Fruit fly (Drosophila melanogaster): ENCODE data around the gene CG44002.

The CG44002 gene

DNA sequence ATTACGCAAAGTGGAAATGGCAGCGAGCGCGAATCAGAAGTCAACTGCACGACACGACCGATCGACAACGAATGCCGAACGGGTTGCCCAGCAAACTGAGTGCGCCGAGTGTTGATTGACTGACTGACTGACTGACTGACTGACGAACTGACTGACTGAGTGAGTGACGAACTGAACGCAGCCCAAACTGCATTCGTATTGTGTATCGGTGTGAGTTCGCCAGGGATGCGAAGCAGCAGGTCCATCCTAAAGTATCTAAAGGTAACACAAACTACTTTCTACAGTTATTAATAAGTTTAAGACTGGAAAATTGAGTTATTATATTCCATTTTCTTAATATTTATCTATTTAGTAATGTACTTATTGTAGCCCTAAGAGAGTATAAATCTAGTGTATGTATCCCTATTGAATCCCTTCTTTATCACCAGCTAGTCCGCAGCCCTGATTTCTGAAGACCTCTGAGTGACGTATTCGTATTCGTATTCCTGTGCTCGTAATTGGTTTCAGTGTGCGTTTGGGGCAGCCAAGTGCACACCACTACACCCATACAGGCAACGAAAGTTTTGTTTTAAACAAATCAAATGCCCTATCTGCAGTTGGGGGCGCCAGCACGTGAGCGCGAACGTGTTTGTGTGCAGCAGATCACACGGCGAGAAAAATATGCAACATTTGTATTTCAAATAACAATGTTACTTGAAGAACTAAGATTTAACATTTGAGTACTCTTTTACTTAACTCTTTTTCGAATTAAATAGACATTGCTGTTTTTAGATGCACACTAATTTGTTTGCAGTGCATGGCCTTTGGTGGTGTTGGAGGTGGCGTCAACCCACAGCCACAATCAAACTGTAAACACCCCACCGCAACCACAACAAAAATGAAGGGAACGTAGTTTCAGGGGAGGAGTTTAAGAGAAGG lies 17.9 kb downstream of the CG44002 start (continued):
- TF ChIP-seq CG7987 (GFP tag; optimal IDR thresholded peaks at IDR 0.05) (peak; percentile 87), CG14014 (GFP tag; IDR thresholded peaks at IDR 0.05) (peak; percentile 80), schlank (tag; optimal IDR thresholded peaks at IDR 0.05) (peak; percentile 47), gsb-n (tag; optimal IDR thresholded peaks at IDR 0.05) (peak; percentile 96), hbn (GFP tag; IDR thresholded peaks at IDR 0.05; ENCODE audit: partially characterized antibody) (no peak), CG18476 (GFP tag; optimal IDR thresholded peaks at IDR 0.05) (peak; percentile 90), cas (GFP tag; IDR thresholded peaks at IDR 0.05) (peak; percentile 70), B-H1 (GFP tag; IDR thresholded peaks at IDR 0.05) (peak; percentile 86), corto (GFP tag; optimal IDR thresholded peaks at IDR 0.05) (no peak), Opbp (GFP tag; IDR thresholded peaks at IDR 0.05; ENCODE audit: partially characterized antibody) (no peak), dmrt11E (tag; optimal IDR thresholded peaks at IDR 0.05) (peak; percentile 95), CG9797 (GFP tag; optimal IDR thresholded peaks at IDR 0.05) (peak; percentile 36), BEAF-32 (GFP tag; optimal IDR thresholded peaks at IDR 0.05) (no peak), Ravus (GFP tag; IDR thresholded peaks at IDR 0.05) (peak; percentile 77), twi (tag; optimal IDR thresholded peaks at IDR 0.05) (peak; percentile 91), CG10431 (GFP tag; optimal IDR thresholded peaks at IDR 0.05) (peak; percentile 89), Asciz (GFP tag; optimal IDR thresholded peaks at IDR 0.05) (peak; percentile 91), CG2120 (GFP tag; optimal IDR thresholded peaks at IDR 0.05) (peak; percentile 73), emc (GFP tag; optimal IDR thresholded peaks at IDR 0.05) (peak; percentile 72), CG7963 (GFP tag; IDR thresholded peaks at IDR 0.05; ENCODE audit: partially characterized antibody) (no peak), phol (tag; optimal IDR thresholded peaks at IDR 0.05) (peak; percentile 95), dpn (GFP tag; optimal IDR thresholded peaks at IDR 0.05) (peak; percentile 92 to 95), zf30C (GFP tag; optimal IDR thresholded peaks at IDR 0.05) (peak; percentile 88), gro (GFP tag; optimal IDR thresholded peaks at IDR 0.05) (peak; percentile 73), Fer2 (tag; optimal IDR thresholded peaks at IDR 0.05) (peak; percentile 75), Rfx (GFP tag; IDR thresholded peaks at IDR 0.05) (peak; percentile 82), CG16815 (GFP tag; optimal IDR thresholded peaks at IDR 0.05) (peak; percentile 86), HmgZ (tag; optimal IDR thresholded peaks at IDR 0.05) (peak; percentile 85), CG34224 (GFP tag; IDR thresholded peaks at IDR 0.05; ENCODE audit: partially characterized antibody) (no peak), CG15479 (GFP tag; optimal IDR thresholded peaks at IDR 0.05) (no peak), Usf (GFP tag; optimal IDR thresholded peaks at IDR 0.05) (peak; percentile 66), Fer1 (GFP tag; optimal IDR thresholded peaks at IDR 0.05) (peak; percentile 83), ewg (GFP tag; optimal IDR thresholded peaks at IDR 0.05) (peak; percentile 93), Kr (GFP tag; optimal IDR thresholded peaks at IDR 0.05) (no peak), CG17912 (GFP tag; optimal IDR thresholded peaks at IDR 0.05) (peak; percentile 80), Dref (GFP tag; IDR thresholded peaks at IDR 0.05) (no peak), gce (GFP tag; IDR thresholded peaks at IDR 0.05) (peak; percentile 93), CG32532 (GFP tag; IDR thresholded peaks at IDR 0.05) (peak; percentile 84), CG31441 (GFP tag; IDR thresholded peaks at IDR 0.05) (peak; percentile 97), slp2 (GFP tag; optimal IDR thresholded peaks at IDR 0.05) (peak; percentile 97), CG18011 (GFP tag; optimal IDR thresholded peaks at IDR 0.05) (peak; percentile 29), pum (GFP tag; optimal IDR thresholded peaks at IDR 0.05) (peak; percentile 84), zfh1 (GFP tag; IDR thresholded peaks at IDR 0.05) (peak; percentile 98), chif (GFP tag; optimal IDR thresholded peaks at IDR 0.05) (peak; percentile 97 to 98), CG7357 (GFP tag; IDR thresholded peaks at IDR 0.05) (peak; percentile 85), Max (GFP tag; optimal IDR thresholded peaks at IDR 0.05) (peak; percentile 90), CG12744 (GFP tag; optimal IDR thresholded peaks at IDR 0.05) (peak; percentile 63)
